Fruit fly (Drosophila melanogaster): ENCODE results near the gene Prosbeta3.

The Prosbeta3 gene

DNA sequence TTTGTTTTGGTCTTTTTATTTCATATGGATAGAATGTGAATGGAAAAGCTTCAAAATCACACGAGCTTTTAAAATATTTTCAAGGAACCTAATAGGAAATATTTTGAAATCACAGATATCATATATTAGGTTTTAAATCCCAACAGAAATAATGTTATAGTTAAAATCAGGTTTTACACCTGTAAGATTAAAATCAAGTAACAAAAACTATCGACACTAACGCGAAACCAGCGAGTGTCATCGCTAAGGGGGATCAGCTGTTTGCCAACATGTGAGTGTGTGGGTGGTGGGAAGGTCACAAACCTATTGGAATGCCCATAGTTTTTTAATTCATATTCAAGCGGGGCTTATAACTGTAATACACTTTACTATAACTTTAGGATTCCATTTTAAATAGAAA lies 32.6 kb upstream of the Prosbeta3 start, which contains the start of gene hyx (continued):
- TF ChIP-seq CG10147 (GFP tag; optimal IDR thresholded peaks at IDR 0.05) (peak; percentile 20), CG12942 (GFP tag; optimal IDR thresholded peaks at IDR 0.05) (no peak), Tbp (GFP tag; optimal IDR thresholded peaks at IDR 0.05) (no peak), ems (GFP tag; optimal IDR thresholded peaks at IDR 0.05) (peak; percentile 20), CG9817 (tag; optimal IDR thresholded peaks at IDR 0.05) (peak; percentile 9), CG1602 (GFP tag; optimal IDR thresholded peaks at IDR 0.05) (no peak), grn (GFP tag; optimal IDR thresholded peaks at IDR 0.05) (peak; percentile 92), CG18619 (GFP tag; optimal IDR thresholded peaks at IDR 0.05) (peak; percentile 22), CG7987 (GFP tag; optimal IDR thresholded peaks at IDR 0.05) (peak; percentile 11), CG2202 (tag; optimal IDR thresholded peaks at IDR 0.05) (no peak), Rfx (GFP tag; IDR thresholded peaks at IDR 0.05) (peak; percentile 73), lbe (GFP tag; optimal IDR thresholded peaks at IDR 0.05) (peak; percentile 39), CG31365 (tag; optimal IDR thresholded peaks at IDR 0.05) (no peak), ato (GFP tag; IDR thresholded peaks at IDR 0.05; ENCODE audit: partially characterized antibody) (peak; percentile 58; the same call in 1 of the 2 replicates), Atf6 (GFP tag; IDR thresholded peaks at IDR 0.05) (peak; percentile 61), Opbp (GFP tag; IDR thresholded peaks at IDR 0.05; ENCODE audit: partially characterized antibody) (peak; percentile 80; the same call in 2 of the 3 replicates), CG4707 (GFP tag; optimal IDR thresholded peaks at IDR 0.05) (no peak), hb (GFP tag; IDR thresholded peaks at IDR 0.05; ENCODE audit: partially characterized antibody) (peak; percentile 33; the same call in 1 of the 3 replicates), cg (GFP tag; optimal IDR thresholded peaks at IDR 0.05) (peak; percentile 81), CG30020 (tag; optimal IDR thresholded peaks at IDR 0.05) (no peak), lilli (GFP tag; optimal IDR thresholded peaks at IDR 0.05) (peak; percentile 73), bsh (GFP tag; optimal IDR thresholded peaks at IDR 0.05) (peak in 1 of 2 experiments; percentile 34), Pdp1 (GFP tag; optimal IDR thresholded peaks at IDR 0.05) (peak in 1 of 2 experiments; percentile 41), slbo (GFP tag; IDR thresholded peaks at IDR 0.05) (peak; percentile 62; the same call in 1 of the 2 replicates), bab2 (GFP tag; optimal IDR thresholded peaks at IDR 0.05) (peak; percentile 24), maf-S (GFP tag; optimal IDR thresholded peaks at IDR 0.05) (peak; percentile 27), CG9932 (GFP tag; IDR thresholded peaks at IDR 0.05) (peak; percentile 69), CG12219 (GFP tag; optimal IDR thresholded peaks at IDR 0.05) (peak; percentile 29), lola (GFP tag; optimal IDR thresholded peaks at IDR 0.05) (peak in 1 of 3 experiments; percentile 19), CG13296 (GFP tag; optimal IDR thresholded peaks at IDR 0.05) (peak; percentile 56), scrt (GFP tag; optimal IDR thresholded peaks at IDR 0.05) (peak; percentile 43), CG7556 (GFP tag; optimal IDR thresholded peaks at IDR 0.05) (peak; percentile 9), Rx (GFP tag; IDR thresholded peaks at IDR 0.05) (no peak), ttk (GFP tag; IDR thresholded peaks at IDR 0.05) (peak; percentile 29; the same call in 1 of the 2 replicates), CG18262 (tag; optimal IDR thresholded peaks at IDR 0.05) (peak; percentile 41), CG4820 (GFP tag; optimal IDR thresholded peaks at IDR 0.05) (peak; percentile 10), CG2120 (GFP tag; optimal IDR thresholded peaks at IDR 0.05) (peak; percentile 77), trem (tag; optimal IDR thresholded peaks at IDR 0.05) (peak; percentile 3), CG1647 (GFP tag; optimal IDR thresholded peaks at IDR 0.05) (peak; percentile 36), HmgZ (tag; optimal IDR thresholded peaks at IDR 0.05) (peak; percentile 61), caup (GFP tag; optimal IDR thresholded peaks at IDR 0.05; ENCODE audit: severe bottlenecking) (peak; percentile 29), BEAF-32 (GFP tag; optimal IDR thresholded peaks at IDR 0.05) (peak; percentile 77), Camta (GFP tag; optimal IDR thresholded peaks at IDR 0.05) (peak; percentile 47), Trl (optimal IDR thresholded peaks at IDR 0.05) (no peak), Trl (GFP tag; optimal IDR thresholded peaks at IDR 0.05) (peak; percentile 41), CG10565 (GFP tag; optimal IDR thresholded peaks at IDR 0.05) (no peak), sim (GFP tag; IDR thresholded peaks at IDR 0.05) (no peak), CHES-1-like (GFP tag; optimal IDR thresholded peaks at IDR 0.05) (peak; percentile 55), crp (GFP tag; optimal IDR thresholded peaks at IDR 0.05) (peak; percentile 69 to 95), Lim3 (GFP tag; IDR thresholded peaks at IDR 0.05) (no peak)

All from whole organism, embryonic.